Worm (Caenorhabditis elegans) whole organism, L4 larva: ENCODE data around the gene Y14H12B.1.

Experiments
- F10B5.3 ChIP-seq: sonication (generic microtip); optimal IDR thresholded peaks from 2 replicates; lab custom pipeline; 2016; ENCODE audit warnings: mild to moderate bottlenecking, missing genetic modification characterization, missing compliant biosample characterization
- F44E2.7 ChIP-seq: fragments of 200-800 bp; sonication (Bioruptor generic); IDR thresholded peaks from 2 replicates; pipeline ENCODE4 v2.1.2; 2022; ENCODE audit warnings: missing genetic modification characterization, missing compliant biosample characterization
- Y105C5A.15 ChIP-seq: fragments of 200-800 bp; sonication (Bioruptor generic); IDR thresholded peaks from 2 replicates; pipeline ENCODE4 v1.3.6; 2022; ENCODE audit warnings: missing genetic modification characterization, missing compliant biosample characterization
- ZK337.2 ChIP-seq: fragments of 200-800 bp; sonication (Bioruptor generic); IDR thresholded peaks from 2 replicates; pipeline ENCODE4 v1.3.6; 2022; ENCODE audit warnings: missing genetic modification reagents, missing genetic modification characterization, missing compliant biosample characterization
- aha-1 ChIP-seq: fragments of 150-350 bp; peaks from one replicate; lab custom pipeline; 2014; ENCODE audit warnings: missing biosample characterization, missing genetic modification characterization
- attf-4 ChIP-seq: sonication (generic microtip); optimal IDR thresholded peaks from 3 replicates; lab custom pipeline; 2017; ENCODE audit warnings: missing biosample characterization, missing genetic modification characterization
- ceh-44 ChIP-seq: fragments of 200-800 bp; sonication (Bioruptor generic); IDR thresholded peaks from 2 replicates; pipeline ENCODE4 v1.3.6; 2022; ENCODE audit warnings: missing genetic modification reagents, missing genetic modification characterization, missing compliant biosample characterization
- ces-1 ChIP-seq: fragments of 150-350 bp; sonication (generic microtip); optimal IDR thresholded peaks from 4 replicates; lab custom pipeline; 2014; ENCODE audit warnings: missing biosample characterization, missing genetic modification reagents, missing genetic modification characterization
- daf-12 ChIP-seq: fragments of 150-350 bp; optimal IDR thresholded peaks from 2 replicates; lab custom pipeline; 2014; ENCODE audit warnings: missing biosample characterization, missing genetic modification reagents, missing genetic modification characterization
- daf-16 ChIP-seq, 3 experiments: sonication (generic microtip); optimal IDR thresholded peaks; 2 replicates each; lab custom pipeline; 2016 to 2017; ENCODE audit warnings: missing genetic modification characterization in 3 of 3, missing genetic modification reagents in 3 of 3, mild to moderate bottlenecking in 2 of 3, missing compliant biosample characterization in 2 of 3, missing biosample characterization in 1 of 3, moderate library complexity in 1 of 3
- daf-19 ChIP-seq: fragments of 200-800 bp; sonication (Bioruptor generic); conservative IDR thresholded peaks from 2 replicates; pipeline ENCODE4 v1.3.6; 2022; ENCODE audit warnings: missing genetic modification characterization, missing compliant biosample characterization
- daf-8 ChIP-seq: fragments of 200-800 bp; sonication (Bioruptor generic); IDR thresholded peaks from 2 replicates; pipeline ENCODE4 v1.3.6; 2022; ENCODE audit warnings: missing genetic modification characterization, missing compliant biosample characterization
- dmd-8 ChIP-seq: fragments of 200-800 bp; sonication (Bioruptor generic); IDR thresholded peaks from 2 replicates; pipeline ENCODE4 v1.3.6; 2022; ENCODE audit warnings: missing genetic modification characterization, missing compliant biosample characterization
- duxl-1 ChIP-seq: sonication (generic microtip); optimal IDR thresholded peaks from 2 replicates; lab custom pipeline; 2016; ENCODE audit warnings: mild to moderate bottlenecking, missing genetic modification characterization, moderate library complexity, missing compliant biosample characterization; ENCODE audit not compliant: poor library complexity
- egl-43 ChIP-seq: fragments of 200-800 bp; sonication (Bioruptor generic); IDR thresholded peaks from 2 replicates; pipeline ENCODE4 v1.3.6; 2022; ENCODE audit warnings: missing genetic modification reagents, missing genetic modification characterization, missing compliant biosample characterization
- gei-8 ChIP-seq: fragments of 200-800 bp; sonication (Bioruptor generic); optimal IDR thresholded peaks from 2 replicates; lab custom pipeline; 2018; ENCODE audit warnings: mild to moderate bottlenecking, missing genetic modification characterization, missing compliant biosample characterization
- hlh-11 ChIP-seq: fragments of 200-800 bp; sonication (Bioruptor generic); optimal IDR thresholded peaks from 2 replicates; lab custom pipeline; 2018; ENCODE audit warnings: mild to moderate bottlenecking, missing genetic modification characterization, missing compliant biosample characterization
- hlh-30 ChIP-seq: sonication (generic microtip); optimal IDR thresholded peaks from 2 replicates; lab custom pipeline; 2017; ENCODE audit warnings: antibody characterized with exemption, mild to moderate bottlenecking, missing genetic modification characterization, missing compliant biosample characterization; ENCODE audit not compliant: insufficient read depth
- hmg-1.1 ChIP-seq: fragments of 200-800 bp; sonication (Bioruptor generic); IDR thresholded peaks from 2 replicates; pipeline ENCODE4 v1.3.6; 2022; ENCODE audit warnings: missing genetic modification reagents, missing genetic modification characterization, missing compliant biosample characterization
- lim-7 ChIP-seq: fragments of 200-800 bp; sonication (Bioruptor generic); IDR thresholded peaks from 2 replicates; pipeline ENCODE4 v1.3.6; 2022; ENCODE audit warnings: missing genetic modification characterization, missing compliant biosample characterization
- lin-38 ChIP-seq: fragments of 200-800 bp; sonication (Bioruptor generic); IDR thresholded peaks from 2 replicates; pipeline ENCODE4 v1.3.6; 2022; ENCODE audit warnings: missing genetic modification reagents, missing genetic modification characterization, missing compliant biosample characterization
- lin-39 ChIP-seq: fragments of 150-350 bp; optimal IDR thresholded peaks from 2 replicates; lab custom pipeline; 2014; ENCODE audit warnings: missing biosample characterization, missing genetic modification reagents, missing genetic modification characterization
- lsy-2 ChIP-seq, 2 experiments: fragments of 150-350 bp in 1 of 2; sonication (generic microtip) in 1 of 2; optimal IDR thresholded peaks; 2 replicates each; lab custom pipeline; 2014 to 2017; ENCODE audit warnings: missing biosample characterization in 2 of 2, missing genetic modification characterization in 2 of 2
- madf-9 ChIP-seq: fragments of 200-800 bp; sonication (Bioruptor generic); conservative IDR thresholded peaks from 2 replicates; pipeline ENCODE4 v1.3.6; 2022; ENCODE audit warnings: missing genetic modification reagents, missing genetic modification characterization, missing compliant biosample characterization
- mdl-1 ChIP-seq, 2 experiments: fragments of 150-350 bp in 1 of 2; sonication (generic microtip) in 1 of 2; optimal IDR thresholded peaks; 2 replicates each; lab custom pipeline; 2014 to 2017; ENCODE audit warnings: missing biosample characterization in 2 of 2, missing genetic modification characterization in 2 of 2
- mdt-29 ChIP-seq: fragments of 200-800 bp; sonication (Bioruptor generic); IDR thresholded peaks from 2 replicates; pipeline ENCODE4 v1.3.6; 2022; ENCODE audit warnings: missing genetic modification reagents, missing genetic modification characterization, missing compliant biosample characterization
- mes-2 ChIP-seq: sonication (generic microtip); optimal IDR thresholded peaks from 2 replicates; lab custom pipeline; 2016; ENCODE audit warnings: missing genotype, mild to moderate bottlenecking, missing genetic modification characterization, missing compliant biosample characterization; ENCODE audit not compliant: poor library complexity, severe bottlenecking
- nhr-10 ChIP-seq: fragments of 150-350 bp; optimal IDR thresholded peaks from 2 replicates; lab custom pipeline; 2014; ENCODE audit warnings: missing biosample characterization, missing genetic modification characterization
- nhr-25 ChIP-seq: sonication (generic microtip); optimal IDR thresholded peaks from 2 replicates; lab custom pipeline; 2017; ENCODE audit warnings: missing genetic modification characterization, mild to moderate bottlenecking, missing compliant biosample characterization, antibody characterized with exemption, moderate library complexity, borderline replicate concordance; ENCODE audit not compliant: insufficient read depth
- nhr-28 ChIP-seq: fragments of 150-350 bp; optimal IDR thresholded peaks from 2 replicates; lab custom pipeline; 2014; ENCODE audit warnings: missing biosample characterization, missing genetic modification characterization
- nhr-76 ChIP-seq: fragments of 150-350 bp; optimal IDR thresholded peaks from 2 replicates; lab custom pipeline; 2014; ENCODE audit warnings: missing biosample characterization, missing genetic modification characterization
- php-3 ChIP-seq: fragments of 200-800 bp; sonication (Bioruptor generic); IDR thresholded peaks from 2 replicates; pipeline ENCODE4 v1.3.6; 2022; ENCODE audit warnings: missing genetic modification reagents, missing genetic modification characterization, missing compliant biosample characterization
- rbr-2 ChIP-seq: sonication (generic microtip); optimal IDR thresholded peaks from 2 replicates; lab custom pipeline; 2016; ENCODE audit warnings: missing genotype, missing genetic modification characterization, missing compliant biosample characterization
- skn-1 ChIP-seq: fragments of 150-350 bp; optimal IDR thresholded peaks from 2 replicates; lab custom pipeline; 2014; ENCODE audit warnings: missing biosample characterization, missing genetic modification characterization
- snpc-1.2 ChIP-seq: fragments of 200-800 bp; sonication (Bioruptor generic); IDR thresholded peaks from 2 replicates; pipeline ENCODE4 v1.3.6; 2022; ENCODE audit warnings: missing genetic modification reagents, missing genetic modification characterization, missing compliant biosample characterization
- spr-3 ChIP-seq: fragments of 200-800 bp; sonication (Bioruptor generic); optimal IDR thresholded peaks from 2 replicates; lab custom pipeline; 2018; ENCODE audit warnings: mild to moderate bottlenecking, missing genetic modification characterization, missing compliant biosample characterization
- tra-1 ChIP-seq: fragments of 200-800 bp; sonication (Bioruptor generic); IDR thresholded peaks from 2 replicates; pipeline ENCODE4 v1.3.6; 2022; ENCODE audit warnings: missing genetic modification reagents, missing genetic modification characterization, missing compliant biosample characterization
- vab-7 ChIP-seq: fragments of 200-800 bp; sonication (Bioruptor generic); IDR thresholded peaks from 2 replicates; pipeline ENCODE4 v1.3.6; 2022; ENCODE audit warnings: missing genetic modification reagents, missing genetic modification characterization, missing compliant biosample characterization
- zfp-3 ChIP-seq: fragments of 200-800 bp; sonication (Bioruptor generic); conservative IDR thresholded peaks from 2 replicates; pipeline ENCODE4 v1.3.6; 2022; ENCODE audit warnings: missing genetic modification reagents, missing genetic modification characterization, missing compliant biosample characterization

Gene Y14H12B.1

ce11 chrII:3934085-3934484 lies at the start of gene Y14H12B.1:
TSS of gene Y14H12B.1 (plus strand) at chrII:3934447.
- TF ChIP-seq daf-8 (no peak), php-3 (GFP tag; lab: Robert Waterston, UW) (no peak), nhr-76 (tag; lab: Kevin White, UChicago) (no peak), attf-4 (tag; lab: Kevin White, UChicago) (no peak), zfp-3 (GFP tag; lab: Robert Waterston, UW) (no peak), daf-19 (no peak), spr-3 (GFP tag; lab: Kevin White, UChicago) (no peak), skn-1 (tag; lab: Kevin White, UChicago) (no peak), rbr-2 (tag; lab: Kevin White, UChicago) (no peak)

ce11 chrII:3891124-3891523 lies 43.1 kb upstream of the Y14H12B.1 start, which contains the start of gene F53C3.8:
TSS of gene F53C3.8 (plus strand) at chrII:3891424.
- TF ChIP-seq egl-43 (GFP tag; lab: Robert Waterston, UW), result no peak

- TF ChIP-seq tra-1 (GFP tag; lab: Robert Waterston, UW), result no peak
- no peak for TF ChIP-seq madf-9 (GFP tag; lab: Robert Waterston, UW)
- no peak for TF ChIP-seq egl-43 (GFP tag; lab: Robert Waterston, UW)
- peak; percentile 93 for TF ChIP-seq aha-1 (tag; lab: Kevin White, UChicago)
These were observed 40.3 kb upstream of the Y14H12B.1 start for ce11 chrII:3893911-3894310.

ce11 chrII:3894755-3895154 lies 39.5 kb upstream of the Y14H12B.1 start, which contains the start of gene F53C3.7:
TSS of gene F53C3.7 (plus strand) at chrII:3895055.
- TF ChIP-seq hlh-30 (tag; lab: Kevin White, UChicago) (no peak), snpc-1.2 (GFP tag; lab: Robert Waterston, UW) (no peak), lsy-2 (tag; optimal IDR thresholded peaks at IDR 0.05; lab: Kevin White, UChicago) (no peak), dmd-8 (GFP tag; lab: Robert Waterston, UW) (no peak), hmg-1.1 (no peak), Y105C5A.15 (GFP tag; lab: Robert Waterston, UW) (no peak), nhr-25 (no peak), ZK337.2 (GFP tag; lab: Robert Waterston, UW) (no peak)

- TF ChIP-seq hlh-11 (tag; lab: Kevin White, UChicago) (peak; percentile 67), ces-1 (GFP tag; lab: Kevin White, UChicago) (no peak), egl-43 (GFP tag; lab: Robert Waterston, UW) (no peak), duxl-1 (tag; lab: Kevin White, UChicago) (peak; percentile 52), nhr-10 (no peak), daf-12 (no peak), gei-8 (no peak), F44E2.7 (GFP tag; lab: Robert Waterston, UW) (no peak), F10B5.3 (tag; lab: Kevin White, UChicago) (no peak), ceh-44 (GFP tag; lab: Robert Waterston, UW) (no peak), mdl-1 (tag; optimal IDR thresholded peaks at IDR 0.05; lab: Kevin White, UChicago) (peak in 1 of 2 experiments; percentile 77), mes-2 (tag; lab: Kevin White, UChicago) (no peak), attf-4 (tag; lab: Kevin White, UChicago) (no peak), mdt-29 (GFP tag; lab: Robert Waterston, UW) (no peak), aha-1 (tag; lab: Kevin White, UChicago) (peak; percentile 92), lin-38 (GFP tag; lab: Robert Waterston, UW) (no peak), skn-1 (tag; lab: Kevin White, UChicago) (no peak), nhr-28 (tag; lab: Kevin White, UChicago) (peak; percentile 42), lim-7 (no peak), lin-39 (tag; lab: Kevin White, UChicago) (no peak), vab-7 (GFP tag; lab: Robert Waterston, UW) (no peak), daf-16 (GFP tag; optimal IDR thresholded peaks at IDR 0.05; lab: Kevin White, UChicago) (peak in 1 of 2 experiments; percentile 73), daf-16 (tag; optimal IDR thresholded peaks at IDR 0.05; lab: Kevin White, UChicago) (no peak)
These were observed 37.3 kb upstream of the Y14H12B.1 start for ce11 chrII:3896920-3897319.
